Worm (Caenorhabditis elegans) whole organism, L1 larva: ENCODE measurements around the gene C34C6.3.

Experiments used
- alr-1 ChIP-seq: fragments of 200-800 bp; sonication (Bioruptor generic); optimal IDR thresholded peaks from 2 replicates; lab custom pipeline; 2018; ENCODE audit warnings: borderline replicate concordance, mild to moderate bottlenecking, missing genetic modification characterization, missing compliant biosample characterization
- ama-1 ChIP-seq: fragments of 150-350 bp; optimal IDR thresholded peaks from 2 replicates; lab custom pipeline; 2014
- blmp-1 ChIP-seq: fragments of 150-350 bp; optimal IDR thresholded peaks from 2 replicates; lab custom pipeline; 2014; ENCODE audit warnings: missing biosample characterization, missing genetic modification characterization
- ceh-90 ChIP-seq: sonication (generic microtip); optimal IDR thresholded peaks from 2 replicates; lab custom pipeline; 2016; ENCODE audit warnings: missing genetic modification characterization, missing compliant biosample characterization
- ces-1 ChIP-seq: fragments of 150-350 bp; optimal IDR thresholded peaks from 2 replicates; lab custom pipeline; 2014; ENCODE audit warnings: missing biosample characterization, missing genetic modification reagents, missing genetic modification characterization
- dpl-1 ChIP-seq, 3 experiments: fragments of 150-350 bp in 2 of 3; sonication (generic microtip) in 1 of 3; optimal IDR thresholded peaks; 2 replicates each; lab custom pipeline; 2014 to 2017; ENCODE audit warnings: missing biosample characterization in 3 of 3, missing genetic modification characterization in 3 of 3, missing genetic modification reagents in 3 of 3
- efl-1 ChIP-seq, 4 experiments: fragments of 150-350 bp; optimal IDR thresholded peaks in 3 of 4; peaks in 1 of 4; 1 replicate in 1 of 4; 2 replicates in 3 of 4; lab custom pipeline; 2014; ENCODE audit warnings: missing biosample characterization in 2 of 4, missing genetic modification characterization in 2 of 4, missing genetic modification reagents in 2 of 4
- elt-2 ChIP-seq: sonication (generic microtip); optimal IDR thresholded peaks from 2 replicates; lab custom pipeline; 2016; ENCODE audit warnings: missing genetic modification characterization, mild to moderate bottlenecking, inconsistent platforms, missing compliant biosample characterization, missing genetic modification reagents
- elt-3 ChIP-seq, 6 experiments: fragments of 150-350 bp in 1 of 6; sonication (generic microtip); optimal IDR thresholded peaks; 2 replicates each; lab custom pipeline; 2017 to 2018; ENCODE audit warnings: missing biosample characterization in 6 of 6, missing genetic modification characterization in 6 of 6, inconsistent platforms in 1 of 6
- fkh-10 ChIP-seq: sonication (generic microtip); optimal IDR thresholded peaks from 2 replicates; lab custom pipeline; 2017; ENCODE audit warnings: missing biosample characterization, missing genetic modification reagents, missing genetic modification characterization
- fos-1 ChIP-seq: fragments of 150-350 bp; optimal IDR thresholded peaks from 2 replicates; lab custom pipeline; 2014; ENCODE audit warnings: missing biosample characterization, missing genetic modification characterization
- grh-1 ChIP-seq: fragments of 200-800 bp; sonication (Bioruptor generic); IDR thresholded peaks from 2 replicates; pipeline ENCODE4 v1.3.6; 2022; ENCODE audit warnings: missing genetic modification reagents, missing genetic modification characterization, missing compliant biosample characterization
- hlh-17 ChIP-seq: fragments of 200-800 bp; sonication (Bioruptor generic); optimal IDR thresholded peaks from 2 replicates; lab custom pipeline; 2018; ENCODE audit warnings: missing genetic modification characterization, mild to moderate bottlenecking, missing compliant biosample characterization, moderate library complexity, borderline replicate concordance
- isw-1 ChIP-seq: fragments of 200-800 bp; sonication (Bioruptor generic); IDR thresholded peaks from 2 replicates; pipeline ENCODE4 v1.3.6; 2022; ENCODE audit warnings: missing genetic modification characterization, missing compliant biosample characterization
- jun-1 ChIP-seq: fragments of 150-350 bp; optimal IDR thresholded peaks from 2 replicates; lab custom pipeline; 2014; ENCODE audit warnings: missing biosample characterization, missing genetic modification reagents, missing genetic modification characterization
- lin-15B ChIP-seq: fragments of 150-350 bp; sonication (generic microtip); optimal IDR thresholded peaks from 3 replicates; lab custom pipeline; 2014; ENCODE audit warnings: missing biosample characterization, missing genetic modification characterization
- lin-39 ChIP-seq: fragments of 150-350 bp; optimal IDR thresholded peaks from 2 replicates; lab custom pipeline; 2014; ENCODE audit warnings: missing biosample characterization, missing genetic modification reagents, missing genetic modification characterization
- lsy-2 ChIP-seq, 2 experiments: fragments of 150-350 bp; optimal IDR thresholded peaks; 2 replicates each; lab custom pipeline; 2014; ENCODE audit warnings: missing biosample characterization in 2 of 2, missing genetic modification characterization in 2 of 2
- mdl-1 ChIP-seq, 2 experiments: fragments of 150-350 bp; optimal IDR thresholded peaks; 2 replicates each; lab custom pipeline; 2014 to 2017; ENCODE audit warnings: missing biosample characterization in 2 of 2, missing genetic modification characterization in 2 of 2, inconsistent platforms in 1 of 2
- mep-1 ChIP-seq: fragments of 150-350 bp; optimal IDR thresholded peaks from 2 replicates; lab custom pipeline; 2014; ENCODE audit warnings: missing biosample characterization, missing genetic modification characterization
- nhr-12 ChIP-seq: sonication (generic microtip); optimal IDR thresholded peaks from 2 replicates; lab custom pipeline; 2017; ENCODE audit warnings: missing biosample characterization, missing genetic modification characterization
- nhr-28 ChIP-seq: fragments of 150-350 bp; optimal IDR thresholded peaks from 2 replicates; lab custom pipeline; 2014; ENCODE audit warnings: missing biosample characterization, missing genetic modification characterization
- nhr-71 ChIP-seq: sonication (generic microtip); optimal IDR thresholded peaks from 2 replicates; lab custom pipeline; 2016; ENCODE audit warnings: mild to moderate bottlenecking, missing genetic modification characterization, moderate library complexity, missing compliant biosample characterization
- nhr-77 ChIP-seq: fragments of 150-350 bp; optimal IDR thresholded peaks from 2 replicates; lab custom pipeline; 2014; ENCODE audit warnings: missing biosample characterization, missing genetic modification characterization
- nhr-84 ChIP-seq: sonication (generic microtip); optimal IDR thresholded peaks from 2 replicates; lab custom pipeline; 2017; ENCODE audit warnings: missing biosample characterization, missing genetic modification characterization
- nhr-90 ChIP-seq: sonication (generic microtip); optimal IDR thresholded peaks from 2 replicates; lab custom pipeline; 2016; ENCODE audit warnings: mild to moderate bottlenecking, missing genetic modification characterization, missing compliant biosample characterization; ENCODE audit not compliant: poor library complexity
- pag-3 ChIP-seq: sonication (generic microtip); optimal IDR thresholded peaks from 2 replicates; lab custom pipeline; 2017; ENCODE audit warnings: missing genetic modification characterization, mild to moderate bottlenecking, missing compliant biosample characterization, antibody characterized with exemption, borderline replicate concordance; ENCODE audit not compliant: insufficient read depth
- pqm-1 ChIP-seq: sonication (generic microtip); optimal IDR thresholded peaks from 3 replicates; lab custom pipeline; 2017; ENCODE audit warnings: missing biosample characterization, missing genetic modification characterization
- rnt-1 ChIP-seq: sonication (generic microtip); optimal IDR thresholded peaks from 2 replicates; lab custom pipeline; 2016; ENCODE audit warnings: mild to moderate bottlenecking, missing genetic modification characterization, moderate library complexity, missing compliant biosample characterization
- snpc-4 ChIP-seq: fragments of 150-350 bp; optimal IDR thresholded peaks from 2 replicates; lab custom pipeline; 2014; ENCODE audit warnings: missing biosample characterization, missing genetic modification characterization
- snu-23 ChIP-seq: sonication (generic microtip); optimal IDR thresholded peaks from 2 replicates; lab custom pipeline; 2016; ENCODE audit warnings: missing genetic modification characterization, missing compliant biosample characterization
- sox-4 ChIP-seq: sonication (generic microtip); optimal IDR thresholded peaks from 2 replicates; lab custom pipeline; 2016; ENCODE audit warnings: missing genetic modification characterization, missing compliant biosample characterization
- tbx-2 ChIP-seq: sonication (generic microtip); optimal IDR thresholded peaks from 2 replicates; lab custom pipeline; 2016; ENCODE audit warnings: missing genetic modification characterization, missing compliant biosample characterization
- unc-30 ChIP-seq: sonication (generic microtip); optimal IDR thresholded peaks from 2 replicates; lab custom pipeline; 2017; ENCODE audit warnings: missing biosample characterization, missing genetic modification characterization
- unc-86 ChIP-seq: sonication (generic microtip); optimal IDR thresholded peaks from 2 replicates; lab custom pipeline; 2016; ENCODE audit warnings: missing genetic modification characterization, missing compliant biosample characterization

C34C6.3 gene

DNA sequence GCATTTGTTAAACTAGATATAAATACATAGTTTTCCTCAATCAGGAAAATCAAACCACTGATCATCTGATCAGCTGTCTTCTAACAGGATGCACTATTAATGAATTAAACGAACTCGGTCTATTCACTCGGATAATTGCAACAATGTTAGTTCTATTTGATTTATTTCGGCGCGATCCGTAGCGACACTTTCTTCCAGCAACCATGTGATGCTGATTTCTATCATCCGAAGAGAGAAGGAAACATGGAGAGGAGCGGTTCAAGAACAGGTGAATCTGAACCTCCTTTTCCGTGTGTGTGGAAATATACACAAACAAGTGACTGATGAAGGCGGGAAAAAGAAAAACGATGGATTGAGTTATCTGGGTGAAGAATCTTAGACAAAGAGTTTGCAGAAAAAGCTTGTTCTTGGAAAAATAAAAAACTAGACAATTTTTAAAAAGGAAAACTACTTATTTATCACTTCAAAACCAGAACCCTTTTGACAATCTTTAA lies 40.1 kb downstream of the C34C6.3 start:
- TF ChIP-seq mdl-1 (tag; optimal IDR thresholded peaks at IDR 0.05; lab: Kevin White, UChicago) (no peak), blmp-1 (tag; lab: Kevin White, UChicago) (peak; percentile 89), isw-1 (no peak)

DNA sequence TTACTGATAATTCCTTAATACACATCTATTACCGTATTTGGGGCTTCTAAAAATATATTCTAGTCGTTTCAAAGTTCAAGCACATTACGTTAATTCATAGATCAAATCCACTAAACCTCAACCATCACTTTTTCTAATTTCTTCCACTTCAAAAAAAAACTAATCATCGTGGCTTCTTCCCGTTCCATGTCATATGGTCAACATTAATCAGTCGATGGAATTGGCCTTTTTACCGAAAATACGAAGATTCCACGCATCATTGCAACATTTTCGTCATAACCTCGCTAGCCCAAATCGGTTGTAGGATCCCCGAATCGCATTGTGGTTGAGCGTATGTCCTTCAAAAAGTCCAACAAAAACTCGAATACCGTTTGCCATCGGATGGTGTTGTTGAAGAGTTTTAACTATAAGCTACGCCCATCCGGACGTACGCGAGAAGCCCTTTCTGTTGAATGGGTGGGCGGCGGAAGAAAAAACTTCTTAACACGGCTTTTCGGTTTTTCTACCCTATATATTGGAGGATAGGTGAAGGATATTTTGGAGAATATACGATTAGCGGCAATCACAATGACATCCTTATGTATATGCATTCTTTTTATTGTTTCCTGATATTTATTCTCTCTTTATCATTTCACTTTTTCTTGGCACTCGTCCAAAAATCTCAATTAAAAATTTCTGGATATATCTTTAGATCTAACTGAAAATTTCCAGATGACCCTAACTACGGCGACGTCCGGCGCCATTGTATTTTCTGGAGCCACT lies 40.8 kb downstream of the C34C6.3 start, which contains the start of gene rol-6:
rol-6 (plus strand) TSS at position 712 of the 762 bp plus-strand sequence.
- TF ChIP-seq tbx-2 (tag; lab: Kevin White, UChicago), result no peak
- TF ChIP-seq blmp-1 (tag; lab: Kevin White, UChicago), result peak; percentile 50

DNA sequence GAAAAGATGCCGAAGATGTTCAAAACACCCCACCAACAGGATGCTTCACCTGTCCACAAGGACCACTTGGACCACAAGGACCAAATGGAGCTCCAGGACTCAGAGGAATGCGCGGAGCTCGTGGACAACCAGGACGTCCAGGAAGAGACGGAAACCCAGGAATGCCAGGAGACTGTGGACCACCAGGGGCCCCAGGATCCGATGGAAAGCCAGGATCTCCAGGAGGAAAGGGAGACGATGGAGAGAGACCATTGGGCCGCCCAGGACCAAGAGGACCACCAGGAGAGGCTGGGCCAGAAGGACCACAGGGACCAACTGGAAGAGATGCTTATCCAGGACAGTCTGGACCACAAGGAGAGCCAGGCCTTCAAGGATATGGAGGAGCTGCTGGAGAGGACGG lies 41.9 kb downstream of the C34C6.3 start:
- no peak for TF ChIP-seq blmp-1 (tag; lab: Kevin White, UChicago)
- no peak for TF ChIP-seq nhr-90 (tag; lab: Kevin White, UChicago)
- no peak for TF ChIP-seq dpl-1 (GFP tag; optimal IDR thresholded peaks at IDR 0.05; lab: Kevin White, UChicago)
- TF ChIP-seq pag-3, result no peak
- no peak for TF ChIP-seq ama-1
- TF ChIP-seq grh-1 (GFP tag; lab: Robert Waterston, UW), result no peak
- TF ChIP-seq jun-1, result no peak
- TF ChIP-seq ceh-90, result no peak

DNA sequence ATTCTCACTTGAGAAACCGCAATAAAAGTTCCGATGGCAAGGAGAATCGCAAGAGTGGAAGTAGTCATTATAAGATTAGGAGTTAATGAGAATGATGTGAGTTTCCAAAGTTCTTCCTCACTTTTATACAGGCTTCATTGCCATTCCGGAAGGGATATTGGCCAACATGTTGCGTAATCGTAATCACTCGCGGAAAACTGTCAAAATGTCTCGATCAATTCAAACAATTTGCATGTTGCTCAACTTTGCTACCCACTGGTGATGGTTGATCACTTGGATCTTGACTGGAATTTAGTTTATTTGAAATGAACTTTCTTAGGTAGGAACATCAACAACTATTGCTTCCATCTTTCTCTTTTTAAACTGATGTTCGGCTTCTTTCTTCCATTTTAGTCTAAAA lies 45.7 kb downstream of the C34C6.3 start, which contains the start of gene idpb-4:
idpb-4 (minus strand) TSS at position 101 of the 400 bp plus-strand sequence.
- no peak for TF ChIP-seq ceh-90
- TF ChIP-seq fos-1 (tag; lab: Kevin White, UChicago), result no peak
- TF ChIP-seq efl-1 (optimal IDR thresholded peaks at IDR 0.05; lab: Kevin White, UChicago), result no peak
- TF ChIP-seq efl-1 (GFP tag; optimal IDR thresholded peaks at IDR 0.05 in 1 of 2; lab: Kevin White, UChicago), result peak in 1 of 2 experiments; percentile 24
- TF ChIP-seq, all 84 proteins: peak for 1

- TF ChIP-seq unc-30 (tag; lab: Kevin White, UChicago) (no peak), elt-2 (tag; lab: Kevin White, UChicago) (peak; percentile 22), efl-1 (optimal IDR thresholded peaks at IDR 0.05; lab: Kevin White, UChicago) (no peak), efl-1 (GFP tag; optimal IDR thresholded peaks at IDR 0.05 in 1 of 2; lab: Kevin White, UChicago) (peak in 1 of 2 experiments; percentile 23)
- TF ChIP-seq, all 84 proteins: peak for 2
Observed at ce11 chrII:8738244-8738643, 46.5 kb downstream of the C34C6.3 start.

DNA sequence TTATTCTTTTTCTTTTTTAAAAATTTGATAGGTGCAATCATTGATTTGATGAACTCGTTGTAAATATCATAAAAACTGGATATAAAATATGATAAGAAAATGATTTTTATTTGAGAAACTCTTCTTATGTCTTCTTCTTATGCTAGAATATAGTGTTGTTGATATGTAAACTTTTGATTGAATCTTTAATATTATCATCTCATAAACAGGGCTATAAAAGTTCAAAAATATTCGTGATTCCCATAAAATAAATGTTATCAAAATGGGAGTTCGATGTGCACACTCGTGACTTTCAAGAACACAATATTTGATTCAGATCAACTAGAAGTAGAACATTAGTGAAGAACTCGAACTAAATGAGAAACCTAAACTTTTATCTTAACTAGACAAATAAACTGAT lies 47.2 kb downstream of the C34C6.3 start:
- TF ChIP-seq lin-39 (tag; lab: Kevin White, UChicago), result no peak
- no peak for TF ChIP-seq sox-4 (tag; lab: Kevin White, UChicago)
- TF ChIP-seq jun-1, result no peak
- TF ChIP-seq elt-2 (tag; lab: Kevin White, UChicago), result peak; percentile 62
- TF ChIP-seq snu-23 (GFP tag; lab: Kevin White, UChicago), result no peak
- no peak for TF ChIP-seq nhr-77 (tag; lab: Kevin White, UChicago)
- TF ChIP-seq nhr-71, result peak; percentile 3
- TF ChIP-seq nhr-12 (tag; lab: Kevin White, UChicago), result no peak

- TF ChIP-seq snu-23 (GFP tag; lab: Kevin White, UChicago) (peak; percentile 70), efl-1 (optimal IDR thresholded peaks at IDR 0.05; lab: Kevin White, UChicago) (peak in 1 of 2 experiments; percentile 15), efl-1 (GFP tag; optimal IDR thresholded peaks at IDR 0.05 in 1 of 2; lab: Kevin White, UChicago) (peak in 1 of 2 experiments; percentile 89), pqm-1 (tag; lab: Kevin White, UChicago) (peak; percentile 63), mep-1 (tag; lab: Kevin White, UChicago) (no peak), nhr-84 (tag; lab: Kevin White, UChicago) (no peak), lin-15B (tag; lab: Kevin White, UChicago) (no peak), alr-1 (tag; lab: Kevin White, UChicago) (no peak), lsy-2 (tag; optimal IDR thresholded peaks at IDR 0.05; lab: Kevin White, UChicago) (peak; percentile 5), rnt-1 (tag; lab: Kevin White, UChicago) (no peak), fkh-10 (GFP tag; lab: Kevin White, UChicago) (no peak), snpc-4 (tag; lab: Kevin White, UChicago) (no peak), ama-1 (no peak), nhr-28 (tag; lab: Kevin White, UChicago) (no peak), unc-86 (tag; lab: Kevin White, UChicago) (no peak), ces-1 (GFP tag; lab: Kevin White, UChicago) (no peak), hlh-17 (GFP tag; lab: Kevin White, UChicago) (no peak), fos-1 (tag; lab: Kevin White, UChicago) (peak; percentile 41), nhr-90 (tag; lab: Kevin White, UChicago) (peak; percentile 74), elt-3 (tag; optimal IDR thresholded peaks at IDR 0.05; lab: Kevin White, UChicago) (peak; percentile 77 to 97 (median 95)), lin-39 (tag; lab: Kevin White, UChicago) (no peak)
Observed at ce11 chrII:8740326-8740949, 48.7 kb downstream of the C34C6.3 start.
